Fruit fly (Drosophila melanogaster) whole organism, embryonic: Measurements from ENCODE around the gene CG15247.

Experiments used
- B-H2 ChIP-seq: fragments of 200-800 bp; sonication (Bioruptor generic); optimal IDR thresholded peaks from 2 replicates; lab custom pipeline; 2018; ENCODE audit warnings: missing biosample characterization, mild to moderate bottlenecking, missing genetic modification characterization
- CG10147 ChIP-seq: fragments of 200-800 bp; sonication (Bioruptor generic); optimal IDR thresholded peaks from 2 replicates; lab custom pipeline; 2019; ENCODE audit warnings: missing biosample characterization, mild to moderate bottlenecking, missing genetic modification characterization, moderate library complexity
- CG11085 ChIP-seq: fragments of 200-800 bp; sonication (Bioruptor generic); IDR thresholded peaks from 2 replicates; pipeline ENCODE4 v1.3.6; 2022; ENCODE audit warnings: missing biosample characterization, missing genetic modification characterization
- CG12236 ChIP-seq: fragments of 200-800 bp; sonication (Bioruptor generic); optimal IDR thresholded peaks from 2 replicates; lab custom pipeline; 2016; ENCODE audit warnings: missing biosample characterization, missing genetic modification characterization
- CG13624 ChIP-seq: fragments of 200-800 bp; sonication (Bioruptor generic); optimal IDR thresholded peaks from 2 replicates; lab custom pipeline; 2016; ENCODE audit warnings: missing biosample characterization, missing genetic modification characterization
- CG14014 ChIP-seq: fragments of 200-800 bp; sonication (Bioruptor generic); IDR thresholded peaks from 2 replicates; pipeline ENCODE4 v1.3.6; 2022; ENCODE audit warnings: missing biosample characterization, missing genetic modification characterization
- CG15514 ChIP-seq: fragments of 200-800 bp; sonication (Bioruptor generic); optimal IDR thresholded peaks from 3 replicates; lab custom pipeline; 2017; ENCODE audit warnings: missing biosample characterization, missing genetic modification characterization, mild to moderate bottlenecking, moderate library complexity, missing genetic modification reagents
- CG16779 ChIP-seq: fragments of 200-800 bp; sonication (Bioruptor generic); IDR thresholded peaks from 2 replicates; pipeline ENCODE4 v1.3.6; 2022; ENCODE audit warnings: missing biosample characterization, missing genetic modification characterization
- CG1792 ChIP-seq: fragments of 200-800 bp; sonication (Bioruptor generic); optimal IDR thresholded peaks from 2 replicates; lab custom pipeline; 2016; ENCODE audit warnings: missing biosample characterization, missing genetic modification characterization
- CG18599 ChIP-seq: fragments of 200-800 bp; sonication (Bioruptor generic); optimal IDR thresholded peaks from 3 replicates; lab custom pipeline; 2017; ENCODE audit warnings: missing biosample characterization, missing genetic modification characterization, mild to moderate bottlenecking, moderate library complexity, missing genetic modification reagents
- CG2120 ChIP-seq: fragments of 200-800 bp; sonication (Bioruptor generic); optimal IDR thresholded peaks from 3 replicates; lab custom pipeline; 2016; ENCODE audit warnings: missing biosample characterization, missing genetic modification characterization
- CG3838 ChIP-seq: fragments of 200-800 bp; sonication (Bioruptor generic); optimal IDR thresholded peaks from 3 replicates; lab custom pipeline; 2016; ENCODE audit warnings: missing biosample characterization, missing genetic modification characterization
- CG4404 ChIP-seq: fragments of 200-800 bp; sonication (Bioruptor generic); IDR thresholded peaks from 2 replicates; pipeline ENCODE4 v1.3.6; 2022; ENCODE audit warnings: missing biosample characterization, missing genetic modification characterization
- CG5245 ChIP-seq: fragments of 200-800 bp; sonication (Bioruptor generic); optimal IDR thresholded peaks from 3 replicates; lab custom pipeline; 2016; ENCODE audit warnings: missing biosample characterization, missing genetic modification characterization
- CG7271 ChIP-seq: fragments of 200-800 bp; sonication (Bioruptor generic); optimal IDR thresholded peaks from 2 replicates; lab custom pipeline; 2018; ENCODE audit warnings: missing biosample characterization, mild to moderate bottlenecking, missing genetic modification characterization, moderate library complexity
- CG7357 ChIP-seq: fragments of 200-800 bp; sonication (Bioruptor generic); IDR thresholded peaks from 3 replicates; pipeline ENCODE4 v1.3.6; 2022; ENCODE audit warnings: missing biosample characterization, missing genetic modification characterization
- CG9727 ChIP-seq: fragments of 200-800 bp; sonication (Bioruptor generic); optimal IDR thresholded peaks from 3 replicates; lab custom pipeline; 2017; ENCODE audit warnings: missing biosample characterization, mild to moderate bottlenecking, missing genetic modification characterization
- CoRest ChIP-seq: fragments of 200-800 bp; sonication (Bioruptor generic); optimal IDR thresholded peaks from 3 replicates; lab custom pipeline; 2018; ENCODE audit warnings: missing biosample characterization, mild to moderate bottlenecking, missing genetic modification characterization, moderate library complexity
- Hr51 ChIP-seq, 2 experiments: fragments of 200-800 bp; sonication (Bioruptor generic); optimal IDR thresholded peaks; 2 replicates in 1 of 2; 3 replicates in 1 of 2; lab custom pipeline; 2016 to 2018; ENCODE audit warnings: missing biosample characterization in 2 of 2, missing genetic modification characterization in 2 of 2, mild to moderate bottlenecking in 1 of 2, moderate library complexity in 1 of 2
- Nf-YB ChIP-seq: fragments of 200-800 bp; sonication (Bioruptor generic); optimal IDR thresholded peaks from 3 replicates; lab custom pipeline; 2019; ENCODE audit warnings: missing biosample characterization, mild to moderate bottlenecking, missing genetic modification characterization, moderate library complexity
- Oli ChIP-seq: fragments of 200-800 bp; sonication (Bioruptor generic); optimal IDR thresholded peaks from 2 replicates; lab custom pipeline; 2018; ENCODE audit warnings: missing biosample characterization, mild to moderate bottlenecking, missing genetic modification characterization, moderate library complexity
- Ptx1 ChIP-seq: fragments of 200-800 bp; sonication (Bioruptor generic); IDR thresholded peaks from 2 replicates; pipeline ENCODE4 v1.3.6; 2022; ENCODE audit warnings: missing biosample characterization, missing genetic modification characterization
- Ravus ChIP-seq: fragments of 200-800 bp; sonication (Bioruptor generic); IDR thresholded peaks from 2 replicates; pipeline ENCODE4 v1.3.6; 2022; ENCODE audit warnings: missing biosample characterization, missing genetic modification characterization
- Sox102F ChIP-seq: fragments of 200-800 bp; sonication (Bioruptor generic); optimal IDR thresholded peaks from 2 replicates; lab custom pipeline; 2018; ENCODE audit warnings: missing biosample characterization, mild to moderate bottlenecking, missing genetic modification characterization, moderate library complexity
- Sry-δ ChIP-seq: fragments of 200-800 bp; sonication (Bioruptor generic); optimal IDR thresholded peaks from 2 replicates; lab custom pipeline; 2016; ENCODE audit warnings: missing biosample characterization, missing genetic modification characterization
- Usf ChIP-seq: fragments of 200-800 bp; sonication (Bioruptor generic); optimal IDR thresholded peaks from 2 replicates; lab custom pipeline; 2017; ENCODE audit warnings: missing genotype, missing biosample characterization, missing genetic modification characterization
- Xbp1 ChIP-seq: fragments of 200-800 bp; sonication (Bioruptor generic); optimal IDR thresholded peaks from 3 replicates; lab custom pipeline; 2016; ENCODE audit warnings: missing biosample characterization, mild to moderate bottlenecking, missing genetic modification characterization
- YL-1 ChIP-seq: fragments of 200-800 bp; sonication (Bioruptor generic); optimal IDR thresholded peaks from 3 replicates; lab custom pipeline; 2017; ENCODE audit warnings: missing biosample characterization, mild to moderate bottlenecking, missing genetic modification characterization
- ash1 ChIP-seq: fragments of 200-800 bp; sonication (Bioruptor generic); optimal IDR thresholded peaks from 2 replicates; lab custom pipeline; 2018; ENCODE audit warnings: missing biosample characterization, mild to moderate bottlenecking, missing genetic modification characterization
- bcd ChIP-seq: fragments of 200-800 bp; sonication (Bioruptor generic); optimal IDR thresholded peaks from 2 replicates; lab custom pipeline; 2017; ENCODE audit warnings: missing biosample characterization, mild to moderate bottlenecking, missing genetic modification characterization
- crol ChIP-seq: fragments of 200-800 bp; sonication (Bioruptor generic); IDR thresholded peaks from 2 replicates; pipeline ENCODE4 v1.3.6; 2022; ENCODE audit warnings: missing biosample characterization, missing genetic modification characterization
- disco-r ChIP-seq: fragments of 200-800 bp; sonication (Bioruptor generic); optimal IDR thresholded peaks from 2 replicates; lab custom pipeline; 2016; ENCODE audit warnings: missing biosample characterization, missing genetic modification characterization
- dmrt99B ChIP-seq: fragments of 200-800 bp; sonication (Bioruptor generic); optimal IDR thresholded peaks from 2 replicates; lab custom pipeline; 2018; ENCODE audit warnings: missing biosample characterization, mild to moderate bottlenecking, missing genetic modification characterization, moderate library complexity
- esg ChIP-seq: fragments of 200-800 bp; sonication (Bioruptor generic); conservative IDR thresholded peaks from 2 replicates; pipeline ENCODE4 v1.3.6; 2022; ENCODE audit warnings: missing biosample characterization, missing genetic modification characterization
- fd96Cb ChIP-seq: fragments of 200-800 bp; sonication (Bioruptor generic); optimal IDR thresholded peaks from 2 replicates; lab custom pipeline; 2018; ENCODE audit warnings: missing biosample characterization, mild to moderate bottlenecking, missing genetic modification characterization, moderate library complexity
- gem ChIP-seq: fragments of 200-800 bp; sonication (Bioruptor generic); optimal IDR thresholded peaks from 2 replicates; lab custom pipeline; 2019; ENCODE audit warnings: missing biosample characterization, mild to moderate bottlenecking, missing genetic modification characterization, moderate library complexity
- jing ChIP-seq: fragments of 200-800 bp; sonication (Bioruptor generic); optimal IDR thresholded peaks from 2 replicates; lab custom pipeline; 2018; ENCODE audit warnings: missing biosample characterization, mild to moderate bottlenecking, missing genetic modification characterization
- kah ChIP-seq: fragments of 200-800 bp; sonication (Bioruptor generic); optimal IDR thresholded peaks from 2 replicates; lab custom pipeline; 2018; ENCODE audit warnings: missing biosample characterization, mild to moderate bottlenecking, missing genetic modification characterization
- lab ChIP-seq: fragments of 200-800 bp; sonication (Bioruptor generic); optimal IDR thresholded peaks from 3 replicates; lab custom pipeline; 2017; ENCODE audit warnings: missing biosample characterization, missing genetic modification characterization, mild to moderate bottlenecking, moderate library complexity, missing genetic modification reagents
- nerfin-1 ChIP-seq: fragments of 200-800 bp; sonication (Bioruptor generic); optimal IDR thresholded peaks from 3 replicates; lab custom pipeline; 2019; ENCODE audit warnings: missing biosample characterization, mild to moderate bottlenecking, missing genetic modification characterization, moderate library complexity
- p53 ChIP-seq: fragments of 200-800 bp; sonication (Bioruptor generic); optimal IDR thresholded peaks from 2 replicates; lab custom pipeline; 2016; ENCODE audit warnings: missing biosample characterization, missing genetic modification characterization
- row ChIP-seq: fragments of 200-800 bp; sonication (Bioruptor generic); IDR thresholded peaks from 3 replicates; pipeline ENCODE4 v1.3.6; 2022; ENCODE audit warnings: missing biosample characterization, missing genetic modification characterization
- sens ChIP-seq: fragments of 200-800 bp; sonication (Bioruptor generic); peaks from one replicate; lab custom pipeline; 2016; ENCODE audit warnings: missing biosample characterization, missing genetic modification characterization
- seq ChIP-seq: fragments of 200-800 bp; sonication (Bioruptor generic); IDR thresholded peaks from 2 replicates; pipeline ENCODE4 v1.3.6; 2022; ENCODE audit warnings: missing biosample characterization, missing genetic modification characterization
- sisA ChIP-seq: fragments of 200-800 bp; sonication (Bioruptor generic); IDR thresholded peaks from 2 replicates; pipeline ENCODE4 v1.3.6; 2022; ENCODE audit warnings: missing biosample characterization, missing genetic modification characterization
- sob ChIP-seq: fragments of 200-800 bp; sonication (Bioruptor generic); IDR thresholded peaks from 2 replicates; pipeline ENCODE4 v1.3.6; 2022; ENCODE audit warnings: missing biosample characterization, missing genetic modification characterization
- tgo ChIP-seq: fragments of 200-800 bp; sonication (Bioruptor generic); IDR thresholded peaks from 3 replicates; pipeline ENCODE4 v1.3.6; 2022; ENCODE audit warnings: missing biosample characterization, missing genetic modification characterization
- unpg ChIP-seq: fragments of 200-800 bp; sonication (Bioruptor generic); optimal IDR thresholded peaks from 3 replicates; lab custom pipeline; 2018; ENCODE audit warnings: missing biosample characterization, mild to moderate bottlenecking, missing genetic modification characterization, moderate library complexity
- vnd ChIP-seq: fragments of 200-800 bp; sonication (Bioruptor generic); IDR thresholded peaks from 3 replicates; pipeline ENCODE4 v1.3.6; 2022; ENCODE audit warnings: missing biosample characterization, missing genetic modification characterization; ENCODE audit not compliant: partially characterized antibody
- zf30C ChIP-seq: fragments of 200-800 bp; sonication (Bioruptor generic); optimal IDR thresholded peaks from 3 replicates; lab custom pipeline; 2018; ENCODE audit warnings: missing biosample characterization, mild to moderate bottlenecking, missing genetic modification characterization
- zfh1 ChIP-seq: fragments of 200-800 bp; sonication (Bioruptor generic); IDR thresholded peaks from 3 replicates; pipeline ENCODE4 v1.3.6; 2022; ENCODE audit warnings: missing biosample characterization, missing genetic modification characterization

Gene CG15247

dm6 chrX:9829896-9830295 is 46.6 kb downstream of the CG15247 start (continued):
- no peak for TF ChIP-seq jing (GFP tag; lab: Kevin White, UChicago)
- peak; percentile 44 for TF ChIP-seq Sox102F (GFP tag; lab: Kevin White, UChicago)
- TF ChIP-seq esg = no peak
- TF ChIP-seq Oli (tag; lab: Kevin White, UChicago) = peak; percentile 37
- TF ChIP-seq B-H2 (GFP tag; lab: Kevin White, UChicago) = no peak
- TF ChIP-seq Xbp1 (GFP tag; lab: Kevin White, UChicago) = peak; percentile 26
- peak; percentile 10 for TF ChIP-seq dmrt99B
- TF ChIP-seq Sry-δ (GFP tag; lab: Kevin White, UChicago) = no peak
- TF ChIP-seq CG11085 = no peak
- no peak for TF ChIP-seq nerfin-1 (tag; lab: Kevin White, UChicago)
- TF ChIP-seq CG13624 = no peak
- TF ChIP-seq Ptx1 (GFP tag; lab: Robert Waterston, UW) = 0 out of 2 replicates have a peak, but pooled peaks have one; percentile 16
- no peak for TF ChIP-seq CG4404 (GFP tag; lab: Robert Waterston, UW)
- peak; percentile 59 for TF ChIP-seq gem (tag; lab: Kevin White, UChicago)
- 0 out of 2 replicates have a peak, but pooled peaks have one; percentile 16 for TF ChIP-seq sisA (GFP tag; lab: Robert Waterston, UW)
- no peak for TF ChIP-seq unpg (GFP tag; lab: Kevin White, UChicago)
- TF ChIP-seq CG7357 = no peak
- peak; percentile 39 for TF ChIP-seq CG18599 (GFP tag; lab: Kevin White, UChicago)
- TF ChIP-seq Usf (GFP tag; lab: Kevin White, UChicago) = no peak
- peak; percentile 56 for TF ChIP-seq lab (GFP tag; lab: Kevin White, UChicago)
- peak; percentile 3 for TF ChIP-seq CoRest
- TF ChIP-seq zf30C (GFP tag; lab: Kevin White, UChicago) = no peak
- TF ChIP-seq disco-r (GFP tag; lab: Kevin White, UChicago) = no peak
- TF ChIP-seq CG9727 (GFP tag; lab: Kevin White, UChicago) = peak; percentile 6
- TF ChIP-seq Hr51 (GFP tag; optimal IDR thresholded peaks at IDR 0.05; lab: Kevin White, UChicago) = peak in 1 of 2 experiments; percentile 35
- no peak for TF ChIP-seq CG12236
- TF ChIP-seq sens (GFP tag; lab: Kevin White, UChicago) = no peak
- no peak for TF ChIP-seq ash1 (GFP tag; lab: Kevin White, UChicago)
- no peak for TF ChIP-seq CG7271 (tag; lab: Kevin White, UChicago)
- peak; percentile 27 for TF ChIP-seq CG2120 (GFP tag; lab: Kevin White, UChicago)
- TF ChIP-seq YL-1 = no peak
- TF ChIP-seq zfh1 (GFP tag; lab: Robert Waterston, UW) = no peak
- no peak for TF ChIP-seq vnd (GFP tag; lab: Robert Waterston, UW)
- TF ChIP-seq CG10147 (GFP tag; lab: Kevin White, UChicago) = no peak
- TF ChIP-seq CG16779 (GFP tag; lab: Robert Waterston, UW) = no peak
- TF ChIP-seq bcd (GFP tag; lab: Kevin White, UChicago) = peak; percentile 15
- TF ChIP-seq seq (GFP tag; lab: Robert Waterston, UW) = no peak
- TF ChIP-seq CG3838 (GFP tag; lab: Kevin White, UChicago) = no peak
- TF ChIP-seq tgo (GFP tag; lab: Robert Waterston, UW) = no peak
- no peak for TF ChIP-seq CG5245 (GFP tag; lab: Kevin White, UChicago)
- TF ChIP-seq sob (GFP tag; lab: Robert Waterston, UW) = peak; percentile 9; the same call in 1 of the 2 replicates
- no peak for TF ChIP-seq CG1792
- TF ChIP-seq Ravus (GFP tag; lab: Robert Waterston, UW) = no peak
- TF ChIP-seq crol (GFP tag; lab: Robert Waterston, UW) = 0 out of 2 replicates have a peak, but pooled peaks have one; percentile 25
- peak; percentile 1 for TF ChIP-seq CG15514 (GFP tag; lab: Kevin White, UChicago)
- TF ChIP-seq kah = no peak
- no peak for TF ChIP-seq p53 (GFP tag; lab: Kevin White, UChicago)
- peak; percentile 46; the same call in 2 of the 3 replicates for TF ChIP-seq row (GFP tag; lab: Robert Waterston, UW)
- TF ChIP-seq Nf-YB (GFP tag; lab: Kevin White, UChicago) = no peak
- no peak for TF ChIP-seq CG14014 (GFP tag; lab: Robert Waterston, UW)
- peak; percentile 11 for TF ChIP-seq fd96Cb
